Worm (Caenorhabditis elegans) whole organism, L2 larva: Measurements from ENCODE around the gene C56A3.4.

Experiments used
- C34F6.9 ChIP-seq: fragments of 150-350 bp; optimal IDR thresholded peaks from 2 replicates; lab custom pipeline; 2014; ENCODE audit warnings: missing biosample characterization, missing genetic modification characterization
- F13H6.1 ChIP-seq: sonication (generic microtip); optimal IDR thresholded peaks from 2 replicates; lab custom pipeline; 2016; ENCODE audit warnings: missing genetic modification characterization, missing compliant biosample characterization
- R02D3.7 ChIP-seq: fragments of 150-350 bp; optimal IDR thresholded peaks from 2 replicates; lab custom pipeline; 2014; ENCODE audit warnings: missing biosample characterization, missing genetic modification characterization
- Y55F3AM.14 ChIP-seq: fragments of 200-800 bp; sonication (Bioruptor generic); optimal IDR thresholded peaks from 2 replicates; lab custom pipeline; 2018; ENCODE audit warnings: mild to moderate bottlenecking, missing genetic modification characterization, missing compliant biosample characterization
- ZK546.5 ChIP-seq: sonication (generic microtip); optimal IDR thresholded peaks from 2 replicates; lab custom pipeline; 2017; ENCODE audit warnings: missing biosample characterization, missing genetic modification characterization
- alr-1 ChIP-seq: fragments of 150-350 bp; optimal IDR thresholded peaks from 2 replicates; lab custom pipeline; 2014; ENCODE audit warnings: missing biosample characterization, missing genetic modification characterization
- ama-1 ChIP-seq: fragments of 150-350 bp; optimal IDR thresholded peaks from 2 replicates; lab custom pipeline; 2018; ENCODE audit warnings: inconsistent platforms
- blmp-1 ChIP-seq: sonication (generic microtip); optimal IDR thresholded peaks from 2 replicates; lab custom pipeline; 2017; ENCODE audit warnings: missing genetic modification characterization, mild to moderate bottlenecking, missing compliant biosample characterization, antibody characterized with exemption, moderate library complexity; ENCODE audit not compliant: insufficient read depth
- ceh-16 ChIP-seq: fragments of 150-350 bp; optimal IDR thresholded peaks from 2 replicates; lab custom pipeline; 2014; ENCODE audit warnings: missing biosample characterization, missing genetic modification characterization
- ceh-82 ChIP-seq: fragments of 150-350 bp; optimal IDR thresholded peaks from 2 replicates; lab custom pipeline; 2014; ENCODE audit warnings: missing biosample characterization, missing genetic modification characterization
- crh-2 ChIP-seq: sonication (generic microtip); optimal IDR thresholded peaks from 2 replicates; lab custom pipeline; 2017; ENCODE audit warnings: missing biosample characterization, missing genetic modification characterization
- dmd-4 ChIP-seq: sonication (generic microtip); optimal IDR thresholded peaks from 2 replicates; lab custom pipeline; 2017; ENCODE audit warnings: missing biosample characterization, missing genetic modification characterization
- egl-27 ChIP-seq: sonication (generic microtip); optimal IDR thresholded peaks from 3 replicates; lab custom pipeline; 2017; ENCODE audit warnings: missing biosample characterization, missing genetic modification reagents, missing genetic modification characterization
- elt-1 ChIP-seq: fragments of 150-350 bp; optimal IDR thresholded peaks from 2 replicates; lab custom pipeline; 2014; ENCODE audit warnings: missing biosample characterization, missing genetic modification characterization
- fos-1 ChIP-seq: fragments of 150-350 bp; optimal IDR thresholded peaks from 2 replicates; lab custom pipeline; 2014; ENCODE audit warnings: missing biosample characterization, missing genetic modification characterization
- gmeb-1 ChIP-seq: fragments of 150-350 bp; optimal IDR thresholded peaks from 2 replicates; lab custom pipeline; 2014; ENCODE audit warnings: missing biosample characterization, missing genetic modification characterization
- lin-13 ChIP-seq: fragments of 150-350 bp; optimal IDR thresholded peaks from 2 replicates; lab custom pipeline; 2014; ENCODE audit warnings: missing biosample characterization, missing genetic modification reagents, missing genetic modification characterization
- lin-39 ChIP-seq: fragments of 150-350 bp; optimal IDR thresholded peaks from 2 replicates; lab custom pipeline; 2014; ENCODE audit warnings: missing biosample characterization, missing genetic modification reagents, missing genetic modification characterization
- lsy-2 ChIP-seq, 2 experiments: fragments of 150-350 bp in 1 of 2; sonication (generic microtip) in 1 of 2; optimal IDR thresholded peaks; 2 replicates each; lab custom pipeline; 2014 to 2017; ENCODE audit warnings: missing biosample characterization in 2 of 2, missing genetic modification characterization in 2 of 2
- mab-5 ChIP-seq: fragments of 150-350 bp; optimal IDR thresholded peaks from 2 replicates; lab custom pipeline; 2014; ENCODE audit warnings: missing biosample characterization, missing genetic modification characterization
- mbf-1 ChIP-seq: sonication (generic microtip); optimal IDR thresholded peaks from 2 replicates; lab custom pipeline; 2017; ENCODE audit warnings: missing biosample characterization, missing genetic modification characterization
- nhr-10 ChIP-seq: sonication (generic microtip); optimal IDR thresholded peaks from 2 replicates; lab custom pipeline; 2017; ENCODE audit warnings: missing biosample characterization, missing genetic modification characterization
- nhr-11 ChIP-seq: fragments of 150-350 bp; optimal IDR thresholded peaks from 2 replicates; lab custom pipeline; 2014; ENCODE audit warnings: missing biosample characterization, missing genetic modification characterization
- nhr-12 ChIP-seq: fragments of 150-350 bp; optimal IDR thresholded peaks from 2 replicates; lab custom pipeline; 2014; ENCODE audit warnings: missing biosample characterization, missing genetic modification characterization
- nhr-129 ChIP-seq: fragments of 150-350 bp; optimal IDR thresholded peaks from 2 replicates; lab custom pipeline; 2014; ENCODE audit warnings: missing biosample characterization, missing genetic modification characterization
- nhr-237 ChIP-seq: fragments of 150-350 bp; optimal IDR thresholded peaks from 2 replicates; lab custom pipeline; 2014; ENCODE audit warnings: missing biosample characterization, missing genetic modification characterization
- nhr-25 ChIP-seq: fragments of 150-350 bp; sonication (generic microtip); optimal IDR thresholded peaks from 3 replicates; lab custom pipeline; 2014; ENCODE audit warnings: missing biosample characterization, missing genetic modification characterization
- nhr-77 ChIP-seq: fragments of 150-350 bp; optimal IDR thresholded peaks from 2 replicates; lab custom pipeline; 2014; ENCODE audit warnings: missing biosample characterization, missing genetic modification characterization
- peb-1 ChIP-seq: fragments of 150-350 bp; optimal IDR thresholded peaks from 2 replicates; lab custom pipeline; 2014; ENCODE audit warnings: missing biosample characterization, missing genetic modification characterization
- sem-4 ChIP-seq: fragments of 150-350 bp; optimal IDR thresholded peaks from 2 replicates; lab custom pipeline; 2014; ENCODE audit warnings: missing biosample characterization, missing genetic modification reagents, missing genetic modification characterization
- skn-1 ChIP-seq: sonication (generic microtip); optimal IDR thresholded peaks from 2 replicates; lab custom pipeline; 2017; ENCODE audit warnings: missing biosample characterization, missing genetic modification characterization
- sma-9 ChIP-seq, 2 experiments: fragments of 150-350 bp in 1 of 2; sonication (generic microtip) in 1 of 2; optimal IDR thresholded peaks; 2 replicates each; lab custom pipeline; 2014 to 2016; ENCODE audit warnings: missing genetic modification characterization in 2 of 2, mild to moderate bottlenecking in 1 of 2, missing biosample characterization in 1 of 2, missing compliant biosample characterization in 1 of 2, missing genetic modification reagents in 1 of 2, moderate library complexity in 1 of 2
- snpc-4 ChIP-seq: fragments of 150-350 bp; optimal IDR thresholded peaks from 2 replicates; lab custom pipeline; 2014; ENCODE audit warnings: missing biosample characterization, missing genetic modification characterization
- unc-39 ChIP-seq: fragments of 150-350 bp; optimal IDR thresholded peaks from 2 replicates; lab custom pipeline; 2014; ENCODE audit warnings: missing biosample characterization, missing genetic modification characterization
- unc-62 ChIP-seq: fragments of 150-350 bp; optimal IDR thresholded peaks from 2 replicates; lab custom pipeline; 2014; ENCODE audit warnings: missing biosample characterization, missing genetic modification reagents, missing genetic modification characterization
- zag-1 ChIP-seq: fragments of 150-350 bp; optimal IDR thresholded peaks from 2 replicates; lab custom pipeline; 2014; ENCODE audit warnings: missing biosample characterization, missing genetic modification characterization
- ztf-1 ChIP-seq: fragments of 200-800 bp; sonication (Bioruptor generic); conservative IDR thresholded peaks from 2 replicates; pipeline ENCODE4 v1.3.6; 2022; ENCODE audit warnings: missing genetic modification characterization, missing compliant biosample characterization
- ztf-11 ChIP-seq: sonication (generic microtip); optimal IDR thresholded peaks from 2 replicates; lab custom pipeline; 2017; ENCODE audit warnings: missing biosample characterization, missing genetic modification characterization

C56A3.4 gene

ce11 chrV:13529165-13529564 lies 22.4 kb downstream of the C56A3.4 start:
- TF ChIP-seq nhr-129 (tag; lab: Kevin White, UChicago) (peak; percentile 7), egl-27 (tag; lab: Kevin White, UChicago) (no peak)

- TF ChIP-seq unc-39 (tag; lab: Kevin White, UChicago) (no peak), nhr-10 (tag; lab: Kevin White, UChicago) (no peak), ama-1 (lab: Kevin White, UChicago) (no peak), nhr-11 (tag; lab: Kevin White, UChicago) (no peak), lin-39 (no peak), zag-1 (tag; lab: Kevin White, UChicago) (no peak), mab-5 (tag; lab: Kevin White, UChicago) (no peak), snpc-4 (no peak), egl-27 (tag; lab: Kevin White, UChicago) (no peak), skn-1 (tag; lab: Kevin White, UChicago) (no peak), ztf-11 (tag; lab: Kevin White, UChicago) (no peak), lin-13 (no peak), alr-1 (tag; lab: Kevin White, UChicago) (no peak), dmd-4 (tag; lab: Kevin White, UChicago) (no peak), ztf-1 (no peak), C34F6.9 (tag; lab: Kevin White, UChicago) (no peak), Y55F3AM.14 (GFP tag; lab: Kevin White, UChicago) (no peak), unc-62 (no peak), mbf-1 (no peak), nhr-77 (tag; lab: Kevin White, UChicago) (no peak)
Observed at ce11 chrV:13523194-13523593, 28.4 kb downstream of the C56A3.4 start, which contains the start of gene R11G10.3. Gene R11G10.3 (plus strand): TSS chrV:13523494.

- TF ChIP-seq blmp-1 (tag; lab: Kevin White, UChicago), result no peak
- TF ChIP-seq sem-4 (tag; lab: Kevin White, UChicago), result no peak
- TF ChIP-seq dmd-4 (tag; lab: Kevin White, UChicago), result no peak
Observed at ce11 chrV:13515115-13515514, 36.4 kb downstream of the C56A3.4 start, which contains the start of gene semi-1. Gene semi-1 (minus strand): TSS chrV:13515215.

- TF ChIP-seq lsy-2 (tag; optimal IDR thresholded peaks at IDR 0.05; lab: Kevin White, UChicago) (no peak), ztf-11 (tag; lab: Kevin White, UChicago) (no peak), crh-2 (tag; lab: Kevin White, UChicago) (no peak), peb-1 (no peak), nhr-25 (tag; lab: Kevin White, UChicago) (no peak), fos-1 (no peak), ceh-82 (no peak), blmp-1 (tag; lab: Kevin White, UChicago) (no peak), gmeb-1 (tag; lab: Kevin White, UChicago) (no peak), F13H6.1 (tag; lab: Kevin White, UChicago) (no peak), ZK546.5 (tag; lab: Kevin White, UChicago) (no peak), R02D3.7 (tag; lab: Kevin White, UChicago) (no peak), skn-1 (tag; lab: Kevin White, UChicago) (no peak), nhr-237 (tag; lab: Kevin White, UChicago) (no peak), nhr-12 (no peak), Y55F3AM.14 (GFP tag; lab: Kevin White, UChicago) (no peak), mbf-1 (no peak), sma-9 (GFP tag; optimal IDR thresholded peaks at IDR 0.05; lab: Kevin White, UChicago) (no peak), sma-9 (tag; optimal IDR thresholded peaks at IDR 0.05; lab: Kevin White, UChicago) (no peak), dmd-4 (tag; lab: Kevin White, UChicago) (no peak)
Observed at ce11 chrV:13512515-13512914, 39.0 kb downstream of the C56A3.4 start.

- TF ChIP-seq blmp-1 (tag; lab: Kevin White, UChicago) (no peak), skn-1 (tag; lab: Kevin White, UChicago) (no peak), ceh-16 (tag; lab: Kevin White, UChicago) (no peak), sem-4 (tag; lab: Kevin White, UChicago) (no peak), zag-1 (tag; lab: Kevin White, UChicago) (no peak), mbf-1 (no peak), snpc-4 (no peak), nhr-12 (no peak), elt-1 (tag; lab: Kevin White, UChicago) (no peak)
- TF ChIP-seq, all 48 proteins: peak for 0
Observed at ce11 chrV:13511618-13512017, 39.9 kb downstream of the C56A3.4 start, which contains the start of gene avr-15. Gene avr-15 (minus strand): TSS chrV:13511718.
